Worm (Caenorhabditis elegans) whole organism, young adult: ENCODE data around the gene rfth-1.

ENCODE experiments used
- B0261.1 ChIP-seq: sonication (generic microtip); optimal IDR thresholded peaks from 2 replicates; lab custom pipeline; 2016; ENCODE audit warnings: mild to moderate bottlenecking, missing genetic modification characterization, moderate library complexity, missing compliant biosample characterization
- F57A8.1 ChIP-seq: fragments of 200-800 bp; sonication (Bioruptor generic); optimal IDR thresholded peaks from 2 replicates; lab custom pipeline; 2018; ENCODE audit warnings: mild to moderate bottlenecking, missing genetic modification characterization, moderate library complexity, missing compliant biosample characterization
- ama-1 ChIP-seq, 3 experiments: fragments of 150-350 bp in 1 of 3; sonication (generic microtip) in 2 of 3; optimal IDR thresholded peaks; 2 replicates each; lab custom pipeline; 2014 to 2018; ENCODE audit warnings: missing biosample characterization in 2 of 3, missing genetic modification characterization in 2 of 3, missing genetic modification reagents in 2 of 3
- snpc-4 ChIP-seq, 5 experiments: fragments of 150-350 bp in 1 of 5; sonication (generic microtip) in 4 of 5; optimal IDR thresholded peaks; 2 replicates each; lab custom pipeline; 2014 to 2018; ENCODE audit warnings: missing genetic modification characterization in 5 of 5, missing biosample characterization in 3 of 5, antibody characterized with exemption in 2 of 5, mild to moderate bottlenecking in 2 of 5, missing compliant biosample characterization in 2 of 5, missing genotype in 2 of 5, moderate library complexity in 2 of 5, missing genetic modification reagents in 1 of 5

DNA sequence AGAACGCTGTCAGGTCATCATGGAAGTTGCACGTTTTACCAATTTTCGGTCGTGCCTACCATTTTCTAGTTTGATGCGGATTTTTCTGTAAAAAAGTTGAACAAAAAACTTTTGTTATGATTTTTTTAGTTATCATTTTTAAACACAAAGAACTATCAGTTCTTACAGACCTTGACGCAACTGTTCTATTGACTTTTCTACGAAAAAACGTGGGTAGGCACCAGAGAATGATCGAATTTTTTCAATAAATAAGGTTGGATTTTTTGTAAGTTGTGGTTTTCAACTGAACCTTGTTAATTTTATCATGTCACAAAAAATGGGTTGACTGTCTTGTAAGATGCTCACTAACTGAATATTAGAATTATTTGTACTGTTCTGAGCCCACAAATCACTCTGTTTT is 32.5 kb downstream of the rfth-1 start:
- TF ChIP-seq ama-1 (optimal IDR thresholded peaks at IDR 0.05; lab: Kevin White, UChicago): no peak
- no peak for TF ChIP-seq ama-1 (GFP tag; optimal IDR thresholded peaks at IDR 0.05; lab: Kevin White, UChicago)
- no peak for TF ChIP-seq snpc-4 (GFP tag; optimal IDR thresholded peaks at IDR 0.05; lab: Kevin White, UChicago)
- TF ChIP-seq snpc-4 (tag; optimal IDR thresholded peaks at IDR 0.05; lab: Kevin White, UChicago): no peak
- no peak for TF ChIP-seq F57A8.1 (GFP tag; lab: Kevin White, UChicago)
- TF ChIP-seq B0261.1 (tag; lab: Kevin White, UChicago): no peak
